Fruit fly (Drosophila melanogaster): Measurements from ENCODE around the gene CG14262.

CG14262 gene

DNA sequence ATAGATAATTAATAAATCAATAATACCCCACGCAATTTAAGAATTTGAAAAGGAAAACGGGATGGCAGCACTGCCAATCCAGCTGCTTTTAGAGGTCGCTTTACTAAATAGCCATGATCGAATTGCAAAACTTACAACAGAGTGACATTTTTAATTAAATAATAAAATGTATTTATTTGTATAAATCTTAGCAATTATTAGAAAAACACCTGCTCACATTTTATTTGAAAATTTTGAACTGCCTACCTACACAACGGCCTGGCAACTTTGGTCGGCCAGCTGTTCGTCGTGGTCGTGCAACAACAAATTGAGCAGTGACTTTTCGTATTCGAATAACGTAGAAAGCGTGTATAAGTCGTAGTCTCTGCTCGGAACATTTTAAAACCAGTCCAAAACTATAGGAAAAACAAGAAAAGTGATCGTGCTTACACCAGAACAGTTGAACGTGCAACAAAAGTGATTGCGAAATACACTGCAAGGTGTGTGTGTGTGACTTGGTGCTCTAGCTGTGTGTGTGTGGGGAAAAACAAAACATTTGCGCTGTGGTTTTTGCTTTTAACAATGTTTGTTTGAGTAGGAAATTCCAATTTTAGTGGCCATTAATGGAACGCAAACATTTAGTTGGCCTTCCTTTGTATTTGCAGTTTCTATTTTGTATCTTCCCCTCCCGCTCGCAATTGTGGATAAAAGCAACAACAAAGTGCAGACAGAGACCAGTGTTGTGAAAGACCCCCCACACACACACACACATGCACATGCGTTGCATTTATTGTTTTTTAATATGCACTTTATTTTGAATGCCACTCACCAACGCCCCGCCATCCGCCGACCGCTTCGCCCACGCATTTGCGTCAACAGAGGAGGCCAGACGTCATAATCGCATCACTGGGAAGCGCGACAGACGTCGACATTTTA is 9.6 kb upstream of the CG14262 start, which contains the start of gene CG5938 (continued):
- no peak for TF ChIP-seq Hmr (GFP tag; optimal IDR thresholded peaks at IDR 0.05)
- no peak for TF ChIP-seq TFAM (GFP tag; optimal IDR thresholded peaks at IDR 0.05)
- TF ChIP-seq CG10366 (GFP tag; IDR thresholded peaks at IDR 0.05): 0 out of 2 replicates have a peak, but pooled peaks have one; percentile 10
- peak; percentile 50; the same call in 1 of the 2 replicates for TF ChIP-seq CG31441 (GFP tag; IDR thresholded peaks at IDR 0.05)
- TF ChIP-seq ara (GFP tag; IDR thresholded peaks at IDR 0.05): no peak
- no peak for TF ChIP-seq CG7271 (tag; optimal IDR thresholded peaks at IDR 0.05)
- TF ChIP-seq trem (tag; optimal IDR thresholded peaks at IDR 0.05): peak; percentile 92
- TF ChIP-seq ham (GFP tag; IDR thresholded peaks at IDR 0.05): no peak
- TF ChIP-seq p53 (GFP tag; optimal IDR thresholded peaks at IDR 0.05): no peak
- TF ChIP-seq CG3281 (GFP tag; optimal IDR thresholded peaks at IDR 0.05): peak; percentile 30
- no peak for TF ChIP-seq gro (GFP tag; optimal IDR thresholded peaks at IDR 0.05)
- peak; percentile 57 for TF ChIP-seq CG10431 (GFP tag; optimal IDR thresholded peaks at IDR 0.05)
- no peak for TF ChIP-seq odd (GFP tag; optimal IDR thresholded peaks at IDR 0.05)
- 0 out of 2 replicates have a peak, but pooled peaks have one; percentile 29 for TF ChIP-seq CG14441 (GFP tag; IDR thresholded peaks at IDR 0.05)
- TF ChIP-seq fd96Cb (tag; optimal IDR thresholded peaks at IDR 0.05): no peak
- TF ChIP-seq CG7928 (GFP tag; optimal IDR thresholded peaks at IDR 0.05): no peak
- no peak for TF ChIP-seq CG7745 (tag; optimal IDR thresholded peaks at IDR 0.05)
- TF ChIP-seq CG4820 (GFP tag; optimal IDR thresholded peaks at IDR 0.05): no peak
- no peak for TF ChIP-seq slou (GFP tag; optimal IDR thresholded peaks at IDR 0.05)
- TF ChIP-seq CG4282 (GFP tag; optimal IDR thresholded peaks at IDR 0.05): no peak
- TF ChIP-seq BEAF-32 (GFP tag; optimal IDR thresholded peaks at IDR 0.05): peak; percentile 25
- TF ChIP-seq dmrt11E (tag; optimal IDR thresholded peaks at IDR 0.05): peak; percentile 13
- TF ChIP-seq CG4617 (GFP tag; optimal IDR thresholded peaks at IDR 0.05; ENCODE audit: borderline replicate concordance): peak; percentile 90
- TF ChIP-seq CG10543 (GFP tag; optimal IDR thresholded peaks at IDR 0.05): no peak
- peak; percentile 35 for TF ChIP-seq YL-1 (GFP tag; optimal IDR thresholded peaks at IDR 0.05)
- TF ChIP-seq repo (GFP tag; optimal IDR thresholded peaks at IDR 0.05): no peak
- no peak for TF ChIP-seq tio (GFP tag; optimal IDR thresholded peaks at IDR 0.05)
- TF ChIP-seq lbe (GFP tag; optimal IDR thresholded peaks at IDR 0.05): peak; percentile 35
- TF ChIP-seq CG7963 (GFP tag; IDR thresholded peaks at IDR 0.05; ENCODE audit: partially characterized antibody): no peak
- no peak for TF ChIP-seq fd64A (GFP tag; optimal IDR thresholded peaks at IDR 0.05)
- TF ChIP-seq CG18262 (tag; optimal IDR thresholded peaks at IDR 0.05): peak; percentile 36
- TF ChIP-seq schlank (tag; optimal IDR thresholded peaks at IDR 0.05): no peak
- no peak for TF ChIP-seq jigr1 (GFP tag; IDR thresholded peaks at IDR 0.05)
- TF ChIP-seq maf-S (GFP tag; optimal IDR thresholded peaks at IDR 0.05): no peak
- no peak for TF ChIP-seq zen2 (GFP tag; IDR thresholded peaks at IDR 0.05; ENCODE audit: partially characterized antibody)
- TF ChIP-seq shn (GFP tag; optimal IDR thresholded peaks at IDR 0.05): no peak
- peak; percentile 17 for TF ChIP-seq twi (tag; optimal IDR thresholded peaks at IDR 0.05)
- TF ChIP-seq CG31224 (GFP tag; IDR thresholded peaks at IDR 0.05): no peak
- TF ChIP-seq CG8478 (optimal IDR thresholded peaks at IDR 0.05): peak; percentile 4
- TF ChIP-seq jing (GFP tag; optimal IDR thresholded peaks at IDR 0.05): no peak
- TF ChIP-seq Doc3 (GFP tag; IDR thresholded peaks at IDR 0.05; ENCODE audit: partially characterized antibody): no peak
- no peak for TF ChIP-seq jumu (GFP tag; optimal IDR thresholded peaks at IDR 0.05)
- TF ChIP-seq CG17186 (GFP tag; optimal IDR thresholded peaks at IDR 0.05): no peak
- peak; percentile 58 for TF ChIP-seq CG13775 (GFP tag; optimal IDR thresholded peaks at IDR 0.05)
- no peak for TF ChIP-seq CG13296 (GFP tag; optimal IDR thresholded peaks at IDR 0.05)
- TF ChIP-seq emc (GFP tag; optimal IDR thresholded peaks at IDR 0.05): no peak
- TF ChIP-seq disco-r (GFP tag; optimal IDR thresholded peaks at IDR 0.05): no peak
- no peak for TF ChIP-seq Mes4 (GFP tag; optimal IDR thresholded peaks at IDR 0.05)
- TF ChIP-seq CG8388 (GFP tag; optimal IDR thresholded peaks at IDR 0.05): no peak
